Worm (Caenorhabditis elegans): ENCODE data around the gene Y43E12A.3.

- TF ChIP-seq Y5F2A.4 (GFP tag; optimal IDR thresholded peaks at IDR 0.05) (no peak), fkh-10 (GFP tag; optimal IDR thresholded peaks at IDR 0.05) (no peak), hlh-30 (tag; optimal IDR thresholded peaks at IDR 0.05; ENCODE audit: insufficient read depth) (no peak), nhr-76 (tag; optimal IDR thresholded peaks at IDR 0.05) (no peak), lsy-2 (tag; optimal IDR thresholded peaks at IDR 0.05) (no peak), ceh-82 (tag; optimal IDR thresholded peaks at IDR 0.05) (no peak)
Measured at ce11 chrIV:10949510-10949909, 38.2 kb upstream of the Y43E12A.3 start, which contains the start of gene nsph-3.1.
